Worm (Caenorhabditis elegans) whole organism, late embryonic: ENCODE data around the gene E02H4.7.
"Not testable (repeated sequence)": the region's sequence is repeated elsewhere in the genome, so short reads cannot be mapped to it uniquely, and the experiment has no call there.

Source experiments
- F13H6.1 ChIP-seq: sonication (generic microtip); optimal IDR thresholded peaks from 2 replicates; lab custom pipeline; 2016; ENCODE audit warnings: missing genetic modification characterization, missing compliant biosample characterization
- T23F11.4 ChIP-seq: fragments of 200-800 bp; sonication (Bioruptor generic); optimal IDR thresholded peaks from 2 replicates; lab custom pipeline; 2018; ENCODE audit warnings: mild to moderate bottlenecking, missing genetic modification characterization, missing compliant biosample characterization
- ama-1 ChIP-seq: fragments of 150-350 bp; optimal IDR thresholded peaks from 2 replicates; lab custom pipeline; 2014
- ceh-19 ChIP-seq: fragments of 200-800 bp; sonication (Bioruptor generic); optimal IDR thresholded peaks from 2 replicates; lab custom pipeline; 2018; ENCODE audit warnings: mild to moderate bottlenecking, missing genetic modification characterization, missing compliant biosample characterization
- ceh-48 ChIP-seq: sonication (generic microtip); optimal IDR thresholded peaks from 2 replicates; lab custom pipeline; 2016; ENCODE audit warnings: missing genetic modification characterization, inconsistent platforms, missing compliant biosample characterization
- che-1 ChIP-seq: sonication (generic microtip); optimal IDR thresholded peaks from 2 replicates; lab custom pipeline; 2016; ENCODE audit warnings: mild to moderate bottlenecking, missing genetic modification characterization, missing compliant biosample characterization
- dve-1 ChIP-seq: sonication (generic microtip); optimal IDR thresholded peaks from 2 replicates; lab custom pipeline; 2017; ENCODE audit warnings: antibody characterized with exemption, mild to moderate bottlenecking, missing genetic modification characterization, missing compliant biosample characterization
- elt-2 ChIP-seq: sonication (generic microtip); optimal IDR thresholded peaks from 2 replicates; lab custom pipeline; 2016; ENCODE audit warnings: missing genetic modification reagents, missing genetic modification characterization, missing compliant biosample characterization
- gmeb-2 ChIP-seq: sonication (generic microtip); optimal IDR thresholded peaks from 2 replicates; lab custom pipeline; 2016; ENCODE audit warnings: missing genetic modification characterization, inconsistent platforms, missing compliant biosample characterization
- hlh-30 ChIP-seq: sonication (generic microtip); optimal IDR thresholded peaks from 2 replicates; lab custom pipeline; 2017; ENCODE audit warnings: antibody characterized with exemption, missing genetic modification characterization, missing compliant biosample characterization; ENCODE audit not compliant: insufficient read depth
- nfya-1 ChIP-seq: sonication (generic microtip); optimal IDR thresholded peaks from 2 replicates; lab custom pipeline; 2017; ENCODE audit warnings: missing genetic modification characterization, mild to moderate bottlenecking, missing compliant biosample characterization, antibody characterized with exemption, moderate library complexity
- nhr-232 ChIP-seq: sonication (generic microtip); optimal IDR thresholded peaks from 2 replicates; lab custom pipeline; 2016; ENCODE audit warnings: missing genetic modification characterization, missing compliant biosample characterization
- rnt-1 ChIP-seq: sonication (generic microtip); optimal IDR thresholded peaks from 2 replicates; lab custom pipeline; 2016; ENCODE audit warnings: missing genetic modification characterization, missing compliant biosample characterization
- unc-42 ChIP-seq: sonication (generic microtip); optimal IDR thresholded peaks from 2 replicates; lab custom pipeline; 2016; ENCODE audit warnings: missing genotype, missing genetic modification characterization, missing compliant biosample characterization

DNA sequence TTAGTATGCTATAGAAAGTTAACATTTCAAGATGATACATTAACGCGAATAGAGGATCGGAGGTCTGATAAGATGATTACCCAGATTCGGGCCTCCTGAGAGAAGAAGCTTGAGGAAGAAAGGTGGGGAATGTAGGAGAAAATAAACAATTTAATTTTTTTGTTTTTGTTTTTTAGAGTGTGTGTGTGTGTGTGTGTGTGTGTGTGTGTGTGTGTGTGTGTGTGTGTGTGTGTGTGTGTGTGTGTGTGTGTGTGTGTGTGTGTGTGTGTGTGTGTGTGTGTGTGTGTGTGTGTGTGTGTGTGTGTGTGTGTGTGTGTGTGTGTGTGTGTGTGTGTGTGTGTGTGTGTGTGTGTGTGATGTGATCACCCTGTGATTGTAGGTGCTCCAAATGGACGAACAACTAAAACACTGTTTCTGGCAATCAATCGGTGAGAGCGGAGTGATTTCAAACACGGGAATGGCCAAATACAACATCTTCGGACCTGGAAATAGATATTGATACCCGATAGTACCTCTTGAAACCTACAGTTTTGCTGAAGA lies 26.7 kb upstream of the E02H4.7 start:
- not testable (repeated sequence) for TF ChIP-seq unc-42 (tag; lab: Kevin White, UChicago); T23F11.4 (GFP tag; lab: Kevin White, UChicago); ama-1 (lab: Kevin White, UChicago); gmeb-2 (tag; lab: Kevin White, UChicago); ceh-48 (tag; lab: Kevin White, UChicago); nfya-1 (tag; lab: Kevin White, UChicago); hlh-30 (tag; lab: Kevin White, UChicago); dve-1 (tag; lab: Kevin White, UChicago); elt-2 (tag; lab: Kevin White, UChicago); rnt-1 (tag; lab: Kevin White, UChicago); F13H6.1; nhr-232
- TF ChIP-seq ceh-19 (GFP tag; lab: Kevin White, UChicago): peak; percentile 51
- peak; percentile 17 for TF ChIP-seq che-1 (tag; lab: Kevin White, UChicago)
